Fruit fly (Drosophila melanogaster): ENCODE results near the gene Tgi.

Tgi gene

DNA sequence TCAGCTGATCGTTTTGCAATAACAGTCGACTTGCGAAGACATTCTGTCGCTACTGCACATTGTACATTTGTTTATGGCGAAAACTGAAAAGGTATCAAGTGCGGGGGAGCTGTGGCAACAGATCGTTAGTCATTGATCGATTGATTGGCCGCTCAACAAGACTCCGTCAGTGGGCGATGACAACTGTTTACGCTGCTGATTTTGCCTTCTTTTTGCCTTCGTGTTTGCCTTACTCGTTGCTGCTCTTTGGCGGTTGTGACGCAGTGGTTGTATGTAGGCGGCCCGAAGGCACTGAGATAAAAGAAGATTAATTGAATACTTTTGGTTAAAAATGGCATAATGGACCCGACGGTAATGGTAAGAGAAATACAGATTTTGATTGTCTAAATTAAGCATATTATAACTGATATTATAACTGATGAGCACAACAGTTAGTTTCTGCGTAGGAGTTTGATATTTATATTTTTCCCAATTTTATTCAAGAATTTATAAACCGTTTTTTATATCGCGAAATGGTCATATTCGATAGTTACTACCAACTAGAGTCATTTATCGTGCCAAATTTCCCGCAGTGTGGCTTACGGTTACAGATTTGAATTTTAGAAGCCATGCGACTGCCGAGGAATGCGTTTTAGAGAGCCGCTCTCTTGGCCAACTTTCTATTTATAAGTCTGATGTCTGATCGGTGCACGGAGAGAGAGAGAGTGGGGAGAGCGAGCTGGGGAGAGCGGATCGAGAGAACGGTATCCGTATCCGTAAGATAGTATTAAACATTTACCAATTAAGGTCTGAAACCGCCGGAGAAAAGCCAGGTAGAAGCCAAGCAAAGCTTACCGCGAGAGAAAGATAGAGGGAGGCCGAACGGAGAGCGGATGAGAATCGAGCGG, 9.8 kb upstream of the Tgi start (continued):
- no peak; the same call in 1 of the 2 replicates for TF ChIP-seq CG4360 (GFP tag; IDR thresholded peaks at IDR 0.05)
- TF ChIP-seq H15 (GFP tag; IDR thresholded peaks at IDR 0.05) = peak; percentile 78
- TF ChIP-seq ftz-f1 (GFP tag; optimal IDR thresholded peaks at IDR 0.05) = no peak
- peak; percentile 68 for TF ChIP-seq trh (GFP tag; optimal IDR thresholded peaks at IDR 0.05)
- TF ChIP-seq CoRest (tag; optimal IDR thresholded peaks at IDR 0.05) = peak; percentile 95
- no peak for TF ChIP-seq BEAF-32 (GFP tag; optimal IDR thresholded peaks at IDR 0.05)
- peak; percentile 35 for TF ChIP-seq CG11398 (GFP tag; optimal IDR thresholded peaks at IDR 0.05)
- no peak for TF ChIP-seq pb (GFP tag; optimal IDR thresholded peaks at IDR 0.05)
- no peak for TF ChIP-seq nerfin-2 (GFP tag; IDR thresholded peaks at IDR 0.05; ENCODE audit: partially characterized antibody)
- peak; percentile 38 for TF ChIP-seq pum (GFP tag; optimal IDR thresholded peaks at IDR 0.05)
- TF ChIP-seq CG33213 (GFP tag; optimal IDR thresholded peaks at IDR 0.05) = peak; percentile 65
- peak; percentile 51 for TF ChIP-seq vfl (GFP tag; optimal IDR thresholded peaks at IDR 0.05)
- TF ChIP-seq cg (GFP tag; optimal IDR thresholded peaks at IDR 0.05) = no peak
- peak; percentile 26 for TF ChIP-seq CG12236 (GFP tag; optimal IDR thresholded peaks at IDR 0.05)
- TF ChIP-seq ara (GFP tag; IDR thresholded peaks at IDR 0.05) = peak; percentile 72
- no peak for TF ChIP-seq gfzf (GFP tag; optimal IDR thresholded peaks at IDR 0.05)
- TF ChIP-seq CG3838 (GFP tag; optimal IDR thresholded peaks at IDR 0.05) = peak; percentile 61
- TF ChIP-seq CG30431 (GFP tag; optimal IDR thresholded peaks at IDR 0.05) = peak; percentile 78
- peak; percentile 77 for TF ChIP-seq jigr1 (GFP tag; IDR thresholded peaks at IDR 0.05)
- 0 out of 2 replicates have a peak, but pooled peaks have one; percentile 21 for TF ChIP-seq CG2129 (GFP tag; IDR thresholded peaks at IDR 0.05; ENCODE audit: partially characterized antibody)
- TF ChIP-seq CG17568 (GFP tag; optimal IDR thresholded peaks at IDR 0.05) = peak; percentile 74
- TF ChIP-seq ssp (GFP tag; IDR thresholded peaks at IDR 0.05) = peak; percentile 82
- TF ChIP-seq fu2 (GFP tag; optimal IDR thresholded peaks at IDR 0.05) = peak; percentile 61
- peak; percentile 94 for TF ChIP-seq bcd (GFP tag; optimal IDR thresholded peaks at IDR 0.05)
- TF ChIP-seq Oli (tag; optimal IDR thresholded peaks at IDR 0.05) = peak; percentile 94
- peak; percentile 66 for TF ChIP-seq CG11560 (tag; IDR thresholded peaks at IDR 0.05)
- TF ChIP-seq Bteb2 (GFP tag; optimal IDR thresholded peaks at IDR 0.05) = peak; percentile 64
- TF ChIP-seq dmrt99B (tag; optimal IDR thresholded peaks at IDR 0.05) = peak; percentile 95
- peak; percentile 90 for TF ChIP-seq tio (GFP tag; optimal IDR thresholded peaks at IDR 0.05)
- peak; percentile 16 for TF ChIP-seq exex (tag; optimal IDR thresholded peaks at IDR 0.05)
- peak; percentile 92 for TF ChIP-seq CG3281 (GFP tag; optimal IDR thresholded peaks at IDR 0.05)
- TF ChIP-seq ems (GFP tag; optimal IDR thresholded peaks at IDR 0.05) = peak; percentile 81
- no peak for TF ChIP-seq pfk (GFP tag; optimal IDR thresholded peaks at IDR 0.05)
- no peak for TF ChIP-seq ERR (GFP tag; optimal IDR thresholded peaks at IDR 0.05)
- TF ChIP-seq CG13624 (GFP tag; optimal IDR thresholded peaks at IDR 0.05) = peak; percentile 59
- TF ChIP-seq CG10267 (tag; optimal IDR thresholded peaks at IDR 0.05) = peak; percentile 84
- TF ChIP-seq CG2202 (tag; optimal IDR thresholded peaks at IDR 0.05) = peak; percentile 71
- peak; percentile 79 for TF ChIP-seq CG14014 (GFP tag; IDR thresholded peaks at IDR 0.05)
- TF ChIP-seq cato (GFP tag; optimal IDR thresholded peaks at IDR 0.05; ENCODE audit: borderline replicate concordance) = peak; percentile 78
- TF ChIP-seq Blimp-1 (GFP tag; optimal IDR thresholded peaks at IDR 0.05) = peak; percentile 91
- peak in 1 of 2 experiments; percentile 23 for TF ChIP-seq insv (GFP tag; optimal IDR thresholded peaks at IDR 0.05)
- TF ChIP-seq eyg (GFP tag; optimal IDR thresholded peaks at IDR 0.05) = no peak
- no peak for TF ChIP-seq luna (GFP tag; optimal IDR thresholded peaks at IDR 0.05)
- TF ChIP-seq nom (GFP tag; optimal IDR thresholded peaks at IDR 0.05) = peak; percentile 45
- TF ChIP-seq Dip2 (GFP tag; IDR thresholded peaks at IDR 0.05) = no peak
- TF ChIP-seq otp (GFP tag; IDR thresholded peaks at IDR 0.05) = peak; percentile 56; the same call in 2 of the 3 replicates
- TF ChIP-seq CG10366 (GFP tag; IDR thresholded peaks at IDR 0.05) = peak; percentile 81
- TF ChIP-seq CG10209 (GFP tag; optimal IDR thresholded peaks at IDR 0.05) = peak; percentile 93
